Fruit fly (Drosophila melanogaster): ENCODE measurements around the gene CG9512.

dm6 chrX:14871028-14871427, 34.3 kb downstream of the CG9512 start, which contains the start of gene CG9518:
- TF ChIP-seq h (optimal IDR thresholded peaks at IDR 0.05), result no peak
- no peak for TF ChIP-seq Myc (optimal IDR thresholded peaks at IDR 0.05)
- no peak for TF ChIP-seq insv (optimal IDR thresholded peaks at IDR 0.05)
- no peak for TF ChIP-seq ttk (optimal IDR thresholded peaks at IDR 0.05)
- no peak for TF ChIP-seq psq (optimal IDR thresholded peaks at IDR 0.05)

Data from Kc167 (cell line).